Fruit fly (Drosophila melanogaster) whole organism, embryonic: ENCODE data around the gene Agpat1.

Source experiments
- CG10267 ChIP-seq: fragments of 200-800 bp; sonication (Bioruptor generic); optimal IDR thresholded peaks from 2 replicates; lab custom pipeline; 2018; ENCODE audit warnings: missing biosample characterization, mild to moderate bottlenecking, missing genetic modification characterization, moderate library complexity
- CG11723 ChIP-seq: fragments of 200-800 bp; sonication (Bioruptor generic); optimal IDR thresholded peaks from 2 replicates; lab custom pipeline; 2017; ENCODE audit warnings: missing biosample characterization, mild to moderate bottlenecking, missing genetic modification characterization
- CG12155 ChIP-seq: fragments of 200-800 bp; sonication (Bioruptor generic); optimal IDR thresholded peaks from 3 replicates; lab custom pipeline; 2016; ENCODE audit warnings: missing biosample characterization, missing genetic modification characterization
- CG32532 ChIP-seq: fragments of 200-800 bp; sonication (Bioruptor generic); IDR thresholded peaks from 2 replicates; pipeline ENCODE4 v1.3.6; 2022; ENCODE audit warnings: missing biosample characterization, missing genetic modification characterization
- CG3281 ChIP-seq: fragments of 200-800 bp; sonication (Bioruptor generic); optimal IDR thresholded peaks from 3 replicates; lab custom pipeline; 2017; ENCODE audit warnings: missing biosample characterization, mild to moderate bottlenecking, missing genetic modification characterization
- CG43689 ChIP-seq: fragments of 200-800 bp; sonication (Bioruptor generic); IDR thresholded peaks from 2 replicates; pipeline ENCODE4 v1.3.6; 2022; ENCODE audit warnings: missing biosample characterization, missing genetic modification characterization
- CG4404 ChIP-seq: fragments of 200-800 bp; sonication (Bioruptor generic); IDR thresholded peaks from 2 replicates; pipeline ENCODE4 v1.3.6; 2022; ENCODE audit warnings: missing biosample characterization, missing genetic modification characterization
- CG6683 ChIP-seq: fragments of 200-800 bp; sonication (Bioruptor generic); optimal IDR thresholded peaks from 2 replicates; lab custom pipeline; 2017; ENCODE audit warnings: missing biosample characterization, mild to moderate bottlenecking, missing genetic modification characterization, missing genetic modification reagents
- CG7839 ChIP-seq: fragments of 200-800 bp; sonication (Bioruptor generic); optimal IDR thresholded peaks from 3 replicates; lab custom pipeline; 2018; ENCODE audit warnings: missing biosample characterization, mild to moderate bottlenecking, missing genetic modification characterization, moderate library complexity
- CG8281 ChIP-seq: fragments of 200-800 bp; sonication (Bioruptor generic); optimal IDR thresholded peaks from 2 replicates; lab custom pipeline; 2018; ENCODE audit warnings: missing biosample characterization, mild to moderate bottlenecking, missing genetic modification characterization, moderate library complexity
- CG8944 ChIP-seq: fragments of 200-800 bp; sonication (Bioruptor generic); optimal IDR thresholded peaks from 3 replicates; lab custom pipeline; 2016; ENCODE audit warnings: missing biosample characterization, missing genetic modification characterization
- CG9932 ChIP-seq: fragments of 200-800 bp; sonication (Bioruptor generic); IDR thresholded peaks from 2 replicates; pipeline ENCODE4 v1.3.6; 2022; ENCODE audit warnings: missing biosample characterization, missing genetic modification characterization
- Camta ChIP-seq: fragments of 200-800 bp; sonication (Bioruptor generic); optimal IDR thresholded peaks from 2 replicates; lab custom pipeline; 2016; ENCODE audit warnings: missing biosample characterization, missing genetic modification characterization
- Chrac-16 ChIP-seq: fragments of 200-800 bp; sonication (Bioruptor generic); optimal IDR thresholded peaks from 3 replicates; lab custom pipeline; 2016; ENCODE audit warnings: missing biosample characterization, missing genetic modification characterization
- Deaf1 ChIP-seq: fragments of 200-800 bp; optimal IDR thresholded peaks from 3 replicates; lab custom pipeline; 2019; ENCODE audit warnings: missing biosample characterization, mild to moderate bottlenecking, missing genetic modification characterization, moderate library complexity
- Dek ChIP-seq: fragments of 200-800 bp; sonication (Bioruptor generic); optimal IDR thresholded peaks from 3 replicates; lab custom pipeline; 2019; ENCODE audit warnings: missing biosample characterization, mild to moderate bottlenecking, missing genetic modification characterization, moderate library complexity
- Dip3 ChIP-seq: fragments of 200-800 bp; sonication (Bioruptor generic); optimal IDR thresholded peaks from 3 replicates; lab custom pipeline; 2016; ENCODE audit warnings: missing biosample characterization, missing genetic modification characterization
- Fer2 ChIP-seq: fragments of 200-800 bp; sonication (Bioruptor generic); optimal IDR thresholded peaks from 2 replicates; lab custom pipeline; 2018; ENCODE audit warnings: missing biosample characterization, mild to moderate bottlenecking, missing genetic modification characterization, moderate library complexity
- Fer3 ChIP-seq: fragments of 200-800 bp; sonication (Bioruptor generic); optimal IDR thresholded peaks from 2 replicates; lab custom pipeline; 2018; ENCODE audit warnings: missing biosample characterization, mild to moderate bottlenecking, missing genetic modification characterization, moderate library complexity
- HLH3B ChIP-seq: fragments of 200-800 bp; sonication (Bioruptor generic); IDR thresholded peaks from 2 replicates; pipeline ENCODE4 v1.3.6; 2022; ENCODE audit warnings: missing biosample characterization, missing genetic modification characterization
- Hmx ChIP-seq: fragments of 200-800 bp; sonication (Bioruptor generic); optimal IDR thresholded peaks from 2 replicates; lab custom pipeline; 2016; ENCODE audit warnings: missing biosample characterization, missing genetic modification characterization
- Hsf ChIP-seq: fragments of 200-800 bp; sonication (Bioruptor generic); optimal IDR thresholded peaks from 3 replicates; lab custom pipeline; 2016; ENCODE audit warnings: missing biosample characterization, missing genetic modification characterization
- Jarid2 ChIP-seq: fragments of 200-800 bp; sonication (Bioruptor generic); optimal IDR thresholded peaks from 3 replicates; lab custom pipeline; 2017; ENCODE audit warnings: mild to moderate bottlenecking, missing biosample characterization, missing genetic modification reagents, missing genetic modification characterization
- NFAT ChIP-seq: fragments of 200-800 bp; sonication (Bioruptor generic); IDR thresholded peaks from 2 replicates; pipeline ENCODE4 v1.3.6; 2022; ENCODE audit warnings: missing biosample characterization, missing genetic modification characterization
- Nf-YB ChIP-seq: fragments of 200-800 bp; sonication (Bioruptor generic); optimal IDR thresholded peaks from 3 replicates; lab custom pipeline; 2019; ENCODE audit warnings: missing biosample characterization, mild to moderate bottlenecking, missing genetic modification characterization, moderate library complexity
- NfI ChIP-seq: fragments of 200-800 bp; sonication (Bioruptor generic); optimal IDR thresholded peaks from 3 replicates; lab custom pipeline; 2018; ENCODE audit warnings: missing biosample characterization, mild to moderate bottlenecking, missing genetic modification characterization, moderate library complexity
- Oli ChIP-seq: fragments of 200-800 bp; sonication (Bioruptor generic); optimal IDR thresholded peaks from 2 replicates; lab custom pipeline; 2018; ENCODE audit warnings: missing biosample characterization, mild to moderate bottlenecking, missing genetic modification characterization, moderate library complexity
- PHDP ChIP-seq: fragments of 200-800 bp; sonication (Bioruptor generic); optimal IDR thresholded peaks from 3 replicates; lab custom pipeline; 2018; ENCODE audit warnings: missing biosample characterization, mild to moderate bottlenecking, missing genetic modification characterization, moderate library complexity
- Pdp1 ChIP-seq, 2 experiments: fragments of 200-800 bp; sonication (Bioruptor generic); optimal IDR thresholded peaks; 3 replicates each; lab custom pipeline; 2016; ENCODE audit warnings: missing biosample characterization in 2 of 2, missing genetic modification characterization in 2 of 2, mild to moderate bottlenecking in 1 of 2, moderate library complexity in 1 of 2
- Rfx ChIP-seq: fragments of 200-800 bp; sonication (Bioruptor generic); IDR thresholded peaks from 2 replicates; pipeline ENCODE4 v1.3.6; 2022; ENCODE audit warnings: missing biosample characterization, missing genetic modification characterization
- Sox102F ChIP-seq: fragments of 200-800 bp; sonication (Bioruptor generic); optimal IDR thresholded peaks from 2 replicates; lab custom pipeline; 2018; ENCODE audit warnings: missing biosample characterization, mild to moderate bottlenecking, missing genetic modification characterization, moderate library complexity
- Trl ChIP-seq, 3 experiments: fragments of >200 bp in 2 of 3; fragments of 200-800 bp in 1 of 3; sonication (Bioruptor generic) in 1 of 3; optimal IDR thresholded peaks; 2 replicates in 1 of 3; 3 replicates in 2 of 3; lab custom pipeline; 2016 to 2017; ENCODE audit warnings: missing biosample characterization in 1 of 3, missing genetic modification characterization in 1 of 3
- Xrp1 ChIP-seq: fragments of 200-800 bp; sonication (Bioruptor generic); IDR thresholded peaks from 2 replicates; pipeline ENCODE4 v1.3.6; 2022; ENCODE audit warnings: missing biosample characterization, missing genetic modification characterization
- bigmax ChIP-seq: fragments of 200-800 bp; sonication (Bioruptor generic); optimal IDR thresholded peaks from 2 replicates; lab custom pipeline; 2018; ENCODE audit warnings: missing biosample characterization, mild to moderate bottlenecking, missing genetic modification characterization
- croc ChIP-seq: fragments of 200-800 bp; sonication (Bioruptor generic); conservative IDR thresholded peaks from 3 replicates; pipeline ENCODE4 v1.3.6; 2022; ENCODE audit warnings: missing biosample characterization, missing genetic modification characterization
- fru ChIP-seq: fragments of >200 bp; optimal IDR thresholded peaks from 2 replicates; lab custom pipeline; 2017
- kay ChIP-seq: fragments of 200-800 bp; sonication (Bioruptor generic); optimal IDR thresholded peaks from 2 replicates; lab custom pipeline; 2016; ENCODE audit warnings: missing biosample characterization, missing genetic modification characterization
- nerfin-1 ChIP-seq: fragments of 200-800 bp; sonication (Bioruptor generic); optimal IDR thresholded peaks from 3 replicates; lab custom pipeline; 2019; ENCODE audit warnings: missing biosample characterization, mild to moderate bottlenecking, missing genetic modification characterization, moderate library complexity
- oc ChIP-seq: fragments of 200-800 bp; sonication (Bioruptor generic); optimal IDR thresholded peaks from 2 replicates; lab custom pipeline; 2018; ENCODE audit warnings: missing biosample characterization, mild to moderate bottlenecking, missing genetic modification characterization, moderate library complexity
- phol ChIP-seq: fragments of 200-800 bp; sonication (Bioruptor generic); optimal IDR thresholded peaks from 3 replicates; lab custom pipeline; 2018; ENCODE audit warnings: missing biosample characterization, mild to moderate bottlenecking, missing genetic modification characterization, moderate library complexity
- prd ChIP-seq, 3 experiments: fragments of >200 bp in 2 of 3; fragments of 200-800 bp in 1 of 3; sonication (Bioruptor generic) in 1 of 3; optimal IDR thresholded peaks in 2 of 3; IDR thresholded peaks in 1 of 3; 2 replicates in 2 of 3; 3 replicates in 1 of 3; pipeline versions ENCODE4 v1.3.6 to Lab custom; 2017 to 2022; ENCODE audit warnings: missing biosample characterization in 1 of 3, missing genetic modification characterization in 1 of 3
- ro ChIP-seq: fragments of 200-800 bp; sonication (Bioruptor generic); IDR thresholded peaks from 2 replicates; pipeline ENCODE4 v1.3.6; 2022; ENCODE audit warnings: missing biosample characterization, missing genetic modification characterization
- run ChIP-seq: fragments of 200-800 bp; sonication (Bioruptor generic); optimal IDR thresholded peaks from 3 replicates; lab custom pipeline; 2018; ENCODE audit warnings: missing biosample characterization, mild to moderate bottlenecking, missing genetic modification characterization
- ssp ChIP-seq: fragments of 200-800 bp; sonication (Bioruptor generic); IDR thresholded peaks from 2 replicates; pipeline ENCODE4 v1.3.6; 2022; ENCODE audit warnings: missing biosample characterization, missing genetic modification characterization
- tgo ChIP-seq: fragments of 200-800 bp; sonication (Bioruptor generic); IDR thresholded peaks from 3 replicates; pipeline ENCODE4 v1.3.6; 2022; ENCODE audit warnings: missing biosample characterization, missing genetic modification characterization
- tio ChIP-seq: fragments of 200-800 bp; sonication (Bioruptor generic); optimal IDR thresholded peaks from 2 replicates; lab custom pipeline; 2017; ENCODE audit warnings: missing biosample characterization, missing genetic modification characterization, inconsistent platforms
- trh ChIP-seq: fragments of 200-800 bp; sonication (Bioruptor generic); optimal IDR thresholded peaks from 2 replicates; lab custom pipeline; 2016; ENCODE audit warnings: missing biosample characterization, missing genetic modification characterization
- zfh1 ChIP-seq: fragments of 200-800 bp; sonication (Bioruptor generic); IDR thresholded peaks from 3 replicates; pipeline ENCODE4 v1.3.6; 2022; ENCODE audit warnings: missing biosample characterization, missing genetic modification characterization

The Agpat1 gene

DNA sequence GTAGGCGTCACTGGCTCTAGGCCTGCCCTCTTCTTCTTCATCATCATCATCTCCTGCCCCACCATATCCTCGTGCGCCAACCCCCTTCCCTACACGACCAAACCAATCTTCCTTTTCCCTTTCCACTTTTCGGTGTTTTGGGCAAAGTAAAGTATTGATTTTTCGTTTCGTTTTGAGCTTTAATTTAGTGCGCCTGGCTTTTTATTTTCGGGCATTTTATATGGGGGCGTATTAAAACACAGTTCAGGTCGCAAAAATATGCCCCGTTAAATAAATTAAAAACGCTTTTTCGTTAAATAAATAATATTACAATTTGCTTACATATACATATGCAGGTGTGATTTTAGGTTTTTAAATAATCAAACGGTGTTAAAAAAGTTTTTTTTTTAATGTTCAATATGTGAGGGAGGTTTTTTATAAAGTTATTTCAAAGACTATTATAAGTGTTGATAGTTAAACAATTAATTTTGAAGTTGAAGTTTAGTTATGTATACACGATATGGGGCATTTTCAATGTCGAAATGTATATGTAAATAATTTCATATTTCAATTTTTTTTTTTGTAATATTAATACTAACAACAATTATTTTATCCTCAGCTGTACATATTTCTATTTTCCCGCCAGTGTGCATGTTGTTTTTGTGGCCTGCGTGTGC lies 27.2 kb upstream of the Agpat1 start (continued):
- TF ChIP-seq Dek (tag; lab: Kevin White, UChicago), result peak; percentile 74
- TF ChIP-seq CG8281 (tag; lab: Kevin White, UChicago), result peak; percentile 54
- peak; percentile 59; the same call in 1 of the 2 replicates for TF ChIP-seq CG32532 (GFP tag; lab: Robert Waterston, UW)
- TF ChIP-seq CG11723 (GFP tag; lab: Kevin White, UChicago), result peak; percentile 55
- peak; percentile 47 for TF ChIP-seq Hsf
- TF ChIP-seq tio (GFP tag; lab: Kevin White, UChicago), result peak; percentile 58
- no peak for TF ChIP-seq Trl (optimal IDR thresholded peaks at IDR 0.05; lab: Kevin White, UChicago)
- peak; percentile 4 for TF ChIP-seq Trl (GFP tag; optimal IDR thresholded peaks at IDR 0.05; lab: Kevin White, UChicago)
- TF ChIP-seq nerfin-1, result peak; percentile 62
- TF ChIP-seq Oli (tag; lab: Kevin White, UChicago), result peak; percentile 83
- TF ChIP-seq tgo (GFP tag; lab: Robert Waterston, UW), result peak; percentile 60
- TF ChIP-seq zfh1 (GFP tag; lab: Robert Waterston, UW), result peak; percentile 38; the same call in 1 of the 3 replicates
- TF ChIP-seq Dip3 (GFP tag; lab: Kevin White, UChicago), result peak; percentile 27
- TF ChIP-seq CG43689 (GFP tag; lab: Robert Waterston, UW), result 0 out of 2 replicates have a peak, but pooled peaks have one; percentile 32
- peak; percentile 22 for TF ChIP-seq CG12155 (GFP tag; lab: Kevin White, UChicago)
- TF ChIP-seq CG4404 (GFP tag; lab: Robert Waterston, UW), result no peak
- TF ChIP-seq trh, result peak; percentile 20
- peak; percentile 59 for TF ChIP-seq HLH3B (GFP tag; lab: Robert Waterston, UW)
- peak; percentile 55 for TF ChIP-seq Chrac-16
- TF ChIP-seq CG9932 (GFP tag; lab: Robert Waterston, UW), result 0 out of 2 replicates have a peak, but pooled peaks have one; percentile 34
- TF ChIP-seq oc (tag; lab: Kevin White, UChicago), result peak; percentile 38
- peak; percentile 44; the same call in 1 of the 2 replicates for TF ChIP-seq Rfx
- TF ChIP-seq Hmx (GFP tag; lab: Kevin White, UChicago), result no peak
- TF ChIP-seq Nf-YB, result peak; percentile 59
- TF ChIP-seq fru (lab: Kevin White, UChicago), result no peak
- peak; percentile 12 for TF ChIP-seq Fer2
- TF ChIP-seq bigmax, result no peak
- TF ChIP-seq CG6683 (GFP tag; lab: Kevin White, UChicago), result peak; percentile 59
- TF ChIP-seq prd (optimal IDR thresholded peaks at IDR 0.05; lab: Kevin White, UChicago), result no peak
- peak; percentile 50; the same call in 2 of the 3 replicates for TF ChIP-seq prd (GFP tag; IDR thresholded peaks at IDR 0.05; lab: Robert Waterston, UW)
- TF ChIP-seq PHDP (tag; lab: Kevin White, UChicago), result peak; percentile 82
- TF ChIP-seq Jarid2 (GFP tag; lab: Kevin White, UChicago), result peak; percentile 34
- peak; percentile 86 for TF ChIP-seq phol (tag; lab: Kevin White, UChicago)
- no peak for TF ChIP-seq ssp (GFP tag; lab: Robert Waterston, UW)
- peak; percentile 27; the same call in 1 of the 3 replicates for TF ChIP-seq croc (GFP tag; lab: Robert Waterston, UW)
- peak; percentile 87 for TF ChIP-seq Sox102F
- peak; percentile 36 for TF ChIP-seq Camta (GFP tag; lab: Kevin White, UChicago)
- TF ChIP-seq Xrp1 (GFP tag; lab: Robert Waterston, UW), result peak; percentile 68
- peak; percentile 90 for TF ChIP-seq CG7839 (tag; lab: Kevin White, UChicago)
- TF ChIP-seq NfI (GFP tag; lab: Kevin White, UChicago), result peak; percentile 45
- peak; percentile 75 for TF ChIP-seq run (tag; lab: Kevin White, UChicago)
- peak; percentile 46 for TF ChIP-seq Deaf1
- TF ChIP-seq CG8944 (GFP tag; lab: Kevin White, UChicago), result peak; percentile 13
- peak; percentile 49 for TF ChIP-seq kay
- peak; percentile 60 for TF ChIP-seq Fer3
- TF ChIP-seq NFAT (GFP tag; lab: Robert Waterston, UW), result no peak
- TF ChIP-seq ro (GFP tag; lab: Robert Waterston, UW), result no peak
- peak; percentile 81 for TF ChIP-seq CG3281
- TF ChIP-seq Pdp1 (GFP tag; optimal IDR thresholded peaks at IDR 0.05; lab: Kevin White, UChicago), result peak; percentile 29 to 46
- peak; percentile 71 for TF ChIP-seq CG10267 (tag; lab: Kevin White, UChicago)
